Worm (Caenorhabditis elegans): ENCODE results near the gene gtf-2A2.

Gene gtf-2A2

ce11 chrIII:12639214-12639613, 14.6 kb downstream of the gtf-2A2 start:
- no peak for TF ChIP-seq ceh-32 (tag; optimal IDR thresholded peaks at IDR 0.05; ENCODE audit: poor library complexity)
- no peak for TF ChIP-seq hlh-30 (tag; optimal IDR thresholded peaks at IDR 0.05; ENCODE audit: insufficient read depth)
- no peak for TF ChIP-seq lin-29 (GFP tag; IDR thresholded peaks at IDR 0.05)
- no peak for TF ChIP-seq ces-1 (GFP tag; optimal IDR thresholded peaks at IDR 0.05)
- no peak for TF ChIP-seq lsy-2 (tag; optimal IDR thresholded peaks at IDR 0.05)
- no peak for TF ChIP-seq zfp-2 (tag; optimal IDR thresholded peaks at IDR 0.05)
- TF ChIP-seq snpc-4 (tag; optimal IDR thresholded peaks at IDR 0.05), result no peak
- TF ChIP-seq hif-1 (tag; optimal IDR thresholded peaks at IDR 0.05), result no peak
- TF ChIP-seq unc-62 (GFP tag; optimal IDR thresholded peaks at IDR 0.05 in 1 of 2), result no peak
- TF ChIP-seq unc-62 (tag; optimal IDR thresholded peaks at IDR 0.05), result no peak
- no peak for TF ChIP-seq nhr-6 (tag; optimal IDR thresholded peaks at IDR 0.05)

ce11 chrIII:12640386-12641024, 15.9 kb downstream of the gtf-2A2 start:
- no peak for TF ChIP-seq nhr-10 (tag; optimal IDR thresholded peaks at IDR 0.05)
- TF ChIP-seq jun-1 (tag; optimal IDR thresholded peaks at IDR 0.05), result no peak

ce11 chrIII:12642511-12643168, 18.1 kb downstream of the gtf-2A2 start:
- TF ChIP-seq lin-13 (GFP tag; optimal IDR thresholded peaks at IDR 0.05) (no peak), aha-1 (tag) (peak; percentile 71), ctbp-1 (GFP tag; IDR thresholded peaks at IDR 0.05) (no peak), mxl-2 (GFP tag; conservative IDR thresholded peaks at IDR 0.05) (no peak)

- no peak for TF ChIP-seq nhr-76 (tag; optimal IDR thresholded peaks at IDR 0.05)
- no peak for TF ChIP-seq nhr-42 (GFP tag; IDR thresholded peaks at IDR 0.05)
- TF ChIP-seq aha-1 (tag), result peak; percentile 32
- no peak for TF ChIP-seq snpc-1.2 (GFP tag; IDR thresholded peaks at IDR 0.05)
- no peak for TF ChIP-seq unc-39 (tag; optimal IDR thresholded peaks at IDR 0.05)
These were observed 20.1 kb downstream of the gtf-2A2 start for ce11 chrIII:12644669-12645068.

- no peak for TF ChIP-seq mxl-3 (GFP tag; optimal IDR thresholded peaks at IDR 0.05)
- TF ChIP-seq mdt-29 (GFP tag; IDR thresholded peaks at IDR 0.05), result no peak
- no peak for TF ChIP-seq F49E8.2 (tag; optimal IDR thresholded peaks at IDR 0.05; ENCODE audit: borderline replicate concordance)
- no peak for TF ChIP-seq nhr-42 (GFP tag; IDR thresholded peaks at IDR 0.05)
- no peak for TF ChIP-seq Y5F2A.4 (GFP tag; optimal IDR thresholded peaks at IDR 0.05)
- no peak for TF ChIP-seq lin-1 (GFP tag; IDR thresholded peaks at IDR 0.05)
- TF ChIP-seq F37D6.2 (tag; optimal IDR thresholded peaks at IDR 0.05), result no peak
- TF ChIP-seq snpc-1.2 (GFP tag; IDR thresholded peaks at IDR 0.05), result no peak
- TF ChIP-seq nhr-6 (tag; optimal IDR thresholded peaks at IDR 0.05), result no peak
These were observed 27.4 kb downstream of the gtf-2A2 start for ce11 chrIII:12651946-12652345.

- TF ChIP-seq ceh-62 (tag; optimal IDR thresholded peaks at IDR 0.05) (no peak), dmd-9 (GFP tag; IDR thresholded peaks at IDR 0.05) (0 out of 2 replicates have a peak, but pooled peaks have one; percentile 43), aha-1 (tag) (peak; percentile 60), ceh-32 (tag; optimal IDR thresholded peaks at IDR 0.05; ENCODE audit: poor library complexity) (no peak), madf-5 (GFP tag; IDR thresholded peaks at IDR 0.05) (0 out of 4 replicates have a peak, but pooled peaks of 1 of the 2 experiments have one; percentile 22)
These were observed 28.0 kb downstream of the gtf-2A2 start for ce11 chrIII:12652609-12653008.
